Fruit fly (Drosophila melanogaster) whole organism, embryonic: ENCODE measurements around the gene CG46440.
A peak's percentile ranks its signal among the peaks of the same experiment; 100 is the strongest.

Experiments
- Blimp-1 ChIP-seq: fragments of 200-800 bp; sonication (Bioruptor generic); optimal IDR thresholded peaks from 3 replicates; lab custom pipeline; 2018; ENCODE audit warnings: missing biosample characterization, missing genetic modification characterization, mild to moderate bottlenecking, moderate library complexity, missing genetic modification reagents
- C15 ChIP-seq: fragments of 200-800 bp; sonication (Bioruptor generic); IDR thresholded peaks from 3 replicates; pipeline ENCODE4 v1.3.6; 2022; ENCODE audit warnings: missing biosample characterization, missing genetic modification characterization
- CG11398 ChIP-seq: fragments of 200-800 bp; sonication (Bioruptor generic); optimal IDR thresholded peaks from 2 replicates; lab custom pipeline; 2016; ENCODE audit warnings: missing biosample characterization, missing genetic modification characterization
- CG13894 ChIP-seq: fragments of 200-800 bp; sonication (Bioruptor generic); optimal IDR thresholded peaks from 3 replicates; lab custom pipeline; 2018; ENCODE audit warnings: missing biosample characterization, mild to moderate bottlenecking, missing genetic modification characterization, moderate library complexity
- CG14441 ChIP-seq: fragments of 200-800 bp; sonication (Bioruptor generic); IDR thresholded peaks from 2 replicates; pipeline ENCODE4 v1.3.6; 2022; ENCODE audit warnings: missing biosample characterization, missing genetic modification characterization
- CG14667 ChIP-seq: fragments of 200-800 bp; sonication (Bioruptor generic); IDR thresholded peaks from 2 replicates; pipeline ENCODE4 v1.3.6; 2022; ENCODE audit warnings: missing biosample characterization, missing genetic modification characterization
- CG14710 ChIP-seq: fragments of 200-800 bp; sonication (Bioruptor generic); optimal IDR thresholded peaks from 3 replicates; lab custom pipeline; 2019; ENCODE audit warnings: missing biosample characterization, mild to moderate bottlenecking, missing genetic modification characterization, moderate library complexity
- CG15073 ChIP-seq: fragments of 200-800 bp; sonication (Bioruptor generic); optimal IDR thresholded peaks from 2 replicates; lab custom pipeline; 2016; ENCODE audit warnings: missing biosample characterization, missing genetic modification characterization
- CG18262 ChIP-seq: fragments of 200-800 bp; optimal IDR thresholded peaks from 3 replicates; lab custom pipeline; 2019; ENCODE audit warnings: missing biosample characterization, mild to moderate bottlenecking, missing genetic modification characterization, moderate library complexity
- CG3281 ChIP-seq: fragments of 200-800 bp; sonication (Bioruptor generic); optimal IDR thresholded peaks from 3 replicates; lab custom pipeline; 2017; ENCODE audit warnings: missing biosample characterization, mild to moderate bottlenecking, missing genetic modification characterization
- CG3726 ChIP-seq: fragments of 200-800 bp; sonication (Bioruptor generic); IDR thresholded peaks from 3 replicates; pipeline ENCODE4, ENCODE4 v1.3.6; 2022; ENCODE audit warnings: missing biosample characterization, missing genetic modification characterization
- CG4820 ChIP-seq: fragments of 200-800 bp; sonication (Bioruptor generic); optimal IDR thresholded peaks from 3 replicates; lab custom pipeline; 2016; ENCODE audit warnings: missing biosample characterization, missing genetic modification characterization
- CG6654 ChIP-seq: fragments of 200-800 bp; sonication (Bioruptor generic); optimal IDR thresholded peaks from 2 replicates; lab custom pipeline; 2017; ENCODE audit warnings: missing biosample characterization, mild to moderate bottlenecking, missing genetic modification characterization
- CG6813 ChIP-seq: fragments of 200-800 bp; sonication (Bioruptor generic); optimal IDR thresholded peaks from 2 replicates; lab custom pipeline; 2017; ENCODE audit warnings: missing biosample characterization, missing genetic modification characterization, mild to moderate bottlenecking, moderate library complexity, missing genetic modification reagents
- CG7745 ChIP-seq: fragments of 200-800 bp; sonication (Bioruptor generic); optimal IDR thresholded peaks from 2 replicates; lab custom pipeline; 2018; ENCODE audit warnings: missing biosample characterization, mild to moderate bottlenecking, missing genetic modification characterization, moderate library complexity
- CG9817 ChIP-seq: fragments of 200-800 bp; sonication (Bioruptor generic); optimal IDR thresholded peaks from 2 replicates; lab custom pipeline; 2018; ENCODE audit warnings: missing biosample characterization, mild to moderate bottlenecking, missing genetic modification characterization, moderate library complexity
- CG9876 ChIP-seq: fragments of 200-800 bp; sonication (Bioruptor generic); optimal IDR thresholded peaks from 2 replicates; lab custom pipeline; 2016; ENCODE audit warnings: missing biosample characterization, missing genetic modification characterization
- CG9932 ChIP-seq: fragments of 200-800 bp; sonication (Bioruptor generic); IDR thresholded peaks from 2 replicates; pipeline ENCODE4 v1.3.6; 2022; ENCODE audit warnings: missing biosample characterization, missing genetic modification characterization
- Camta ChIP-seq: fragments of 200-800 bp; sonication (Bioruptor generic); optimal IDR thresholded peaks from 2 replicates; lab custom pipeline; 2016; ENCODE audit warnings: missing biosample characterization, missing genetic modification characterization
- CkIIα-i1 ChIP-seq: fragments of 200-800 bp; sonication (Bioruptor generic); IDR thresholded peaks from 2 replicates; pipeline ENCODE4 v1.3.6; 2022; ENCODE audit warnings: missing biosample characterization, missing genetic modification characterization
- Doc3 ChIP-seq: fragments of 200-800 bp; sonication (Bioruptor generic); IDR thresholded peaks from 3 replicates; pipeline ENCODE4 v1.3.6; 2022; ENCODE audit warnings: missing biosample characterization, missing genetic modification characterization; ENCODE audit not compliant: partially characterized antibody
- H15 ChIP-seq: fragments of 200-800 bp; sonication (Bioruptor generic); IDR thresholded peaks from 3 replicates; pipeline ENCODE4 v1.3.6; 2022; ENCODE audit warnings: missing biosample characterization, missing genetic modification characterization
- HmgD ChIP-seq: fragments of 200-800 bp; sonication (Bioruptor generic); optimal IDR thresholded peaks from 3 replicates; lab custom pipeline; 2016; ENCODE audit warnings: missing biosample characterization, missing genetic modification characterization
- Hr51 ChIP-seq, 2 experiments: fragments of 200-800 bp; sonication (Bioruptor generic); optimal IDR thresholded peaks; 2 replicates in 1 of 2; 3 replicates in 1 of 2; lab custom pipeline; 2016 to 2018; ENCODE audit warnings: missing biosample characterization in 2 of 2, missing genetic modification characterization in 2 of 2, mild to moderate bottlenecking in 1 of 2, moderate library complexity in 1 of 2
- Hsf ChIP-seq: fragments of 200-800 bp; sonication (Bioruptor generic); optimal IDR thresholded peaks from 3 replicates; lab custom pipeline; 2016; ENCODE audit warnings: missing biosample characterization, missing genetic modification characterization
- Kr ChIP-seq: fragments of 200-800 bp; sonication (Bioruptor generic); optimal IDR thresholded peaks from 2 replicates; lab custom pipeline; 2017; ENCODE audit warnings: missing biosample characterization, mild to moderate bottlenecking, missing genetic modification characterization
- MBD-R2 ChIP-seq: fragments of 200-800 bp; sonication (Bioruptor generic); IDR thresholded peaks from 2 replicates; pipeline ENCODE4 v1.3.6; 2022; ENCODE audit warnings: missing biosample characterization, missing genetic modification characterization
- Scr ChIP-seq: fragments of 200-800 bp; sonication (Bioruptor generic); IDR thresholded peaks from 2 replicates; pipeline ENCODE4 v1.3.6; 2022; ENCODE audit warnings: missing biosample characterization, missing genetic modification characterization; ENCODE audit not compliant: partially characterized antibody
- Sry-δ ChIP-seq: fragments of 200-800 bp; sonication (Bioruptor generic); optimal IDR thresholded peaks from 2 replicates; lab custom pipeline; 2016; ENCODE audit warnings: missing biosample characterization, missing genetic modification characterization
- Stat92E ChIP-seq, 3 experiments: fragments of >200 bp in 2 of 3; fragments of 200-800 bp in 1 of 3; sonication (Bioruptor generic) in 1 of 3; optimal IDR thresholded peaks; 2 replicates each; lab custom pipeline; 2017 to 2019; ENCODE audit warnings: missing biosample characterization in 3 of 3, missing genetic modification characterization in 3 of 3, mild to moderate bottlenecking in 1 of 3, moderate library complexity in 1 of 3
- bowl ChIP-seq: fragments of 200-800 bp; sonication (Bioruptor generic); IDR thresholded peaks from 2 replicates; pipeline ENCODE4 v1.3.6; 2022; ENCODE audit warnings: missing biosample characterization, missing genetic modification characterization
- da ChIP-seq: fragments of 200-800 bp; sonication (Bioruptor generic); optimal IDR thresholded peaks from 2 replicates; lab custom pipeline; 2016; ENCODE audit warnings: missing biosample characterization, missing genetic modification characterization
- dmrt11E ChIP-seq: fragments of 200-800 bp; sonication (Bioruptor generic); optimal IDR thresholded peaks from 3 replicates; lab custom pipeline; 2018; ENCODE audit warnings: missing biosample characterization, mild to moderate bottlenecking, missing genetic modification characterization, moderate library complexity
- dpn ChIP-seq, 2 experiments: fragments of 200-800 bp; sonication (Bioruptor generic); optimal IDR thresholded peaks; 3 replicates each; lab custom pipeline; 2016; ENCODE audit warnings: missing biosample characterization in 2 of 2, missing genetic modification characterization in 2 of 2
- fd102C ChIP-seq: fragments of 200-800 bp; sonication (Bioruptor generic); optimal IDR thresholded peaks from 2 replicates; lab custom pipeline; 2018; ENCODE audit warnings: missing biosample characterization, mild to moderate bottlenecking, missing genetic modification characterization, moderate library complexity
- fru ChIP-seq: fragments of >200 bp; optimal IDR thresholded peaks from 2 replicates; lab custom pipeline; 2017
- jumu ChIP-seq: fragments of 200-800 bp; sonication (Bioruptor generic); optimal IDR thresholded peaks from 3 replicates; lab custom pipeline; 2016; ENCODE audit warnings: missing biosample characterization, missing genetic modification characterization
- kni ChIP-seq: fragments of 200-800 bp; sonication (Bioruptor generic); optimal IDR thresholded peaks from 3 replicates; lab custom pipeline; 2017; ENCODE audit warnings: mild to moderate bottlenecking, missing biosample characterization, missing genetic modification reagents, missing genetic modification characterization
- nau ChIP-seq: fragments of 200-800 bp; sonication (Bioruptor generic); optimal IDR thresholded peaks from 3 replicates; lab custom pipeline; 2017; ENCODE audit warnings: missing biosample characterization, mild to moderate bottlenecking, missing genetic modification characterization, missing genetic modification reagents
- nerfin-1 ChIP-seq: fragments of 200-800 bp; sonication (Bioruptor generic); optimal IDR thresholded peaks from 3 replicates; lab custom pipeline; 2019; ENCODE audit warnings: missing biosample characterization, mild to moderate bottlenecking, missing genetic modification characterization, moderate library complexity
- oc ChIP-seq: fragments of 200-800 bp; sonication (Bioruptor generic); optimal IDR thresholded peaks from 2 replicates; lab custom pipeline; 2018; ENCODE audit warnings: missing biosample characterization, mild to moderate bottlenecking, missing genetic modification characterization, moderate library complexity
- sens ChIP-seq: fragments of 200-800 bp; sonication (Bioruptor generic); peaks from one replicate; lab custom pipeline; 2016; ENCODE audit warnings: missing biosample characterization, missing genetic modification characterization
- slp2 ChIP-seq: fragments of 200-800 bp; sonication (Bioruptor generic); optimal IDR thresholded peaks from 2 replicates; lab custom pipeline; 2016; ENCODE audit warnings: missing biosample characterization, missing genetic modification characterization
- sqz ChIP-seq: fragments of 200-800 bp; sonication (Bioruptor generic); optimal IDR thresholded peaks from 3 replicates; lab custom pipeline; 2018; ENCODE audit warnings: missing biosample characterization, mild to moderate bottlenecking, missing genetic modification characterization
- stc ChIP-seq: fragments of 200-800 bp; sonication (Bioruptor generic); IDR thresholded peaks from 2 replicates; pipeline ENCODE4 v1.3.6; 2022; ENCODE audit warnings: missing biosample characterization, missing genetic modification characterization
- sug ChIP-seq: fragments of 200-800 bp; optimal IDR thresholded peaks from 2 replicates; lab custom pipeline; 2019; ENCODE audit warnings: missing biosample characterization, mild to moderate bottlenecking, missing genetic modification characterization, moderate library complexity
- tio ChIP-seq: fragments of 200-800 bp; sonication (Bioruptor generic); optimal IDR thresholded peaks from 2 replicates; lab custom pipeline; 2017; ENCODE audit warnings: missing biosample characterization, missing genetic modification characterization, inconsistent platforms
- tup ChIP-seq: fragments of 200-800 bp; sonication (Bioruptor generic); optimal IDR thresholded peaks from 2 replicates; lab custom pipeline; 2016; ENCODE audit warnings: missing biosample characterization, mild to moderate bottlenecking, missing genetic modification characterization, moderate library complexity
- tx ChIP-seq: fragments of 200-800 bp; sonication (Bioruptor generic); optimal IDR thresholded peaks from 2 replicates; lab custom pipeline; 2016; ENCODE audit warnings: missing biosample characterization, missing genetic modification characterization
- unpg ChIP-seq: fragments of 200-800 bp; sonication (Bioruptor generic); optimal IDR thresholded peaks from 3 replicates; lab custom pipeline; 2018; ENCODE audit warnings: missing biosample characterization, mild to moderate bottlenecking, missing genetic modification characterization, moderate library complexity
- vfl ChIP-seq: fragments of 200-800 bp; sonication (Bioruptor generic); optimal IDR thresholded peaks from 2 replicates; lab custom pipeline; 2016; ENCODE audit warnings: missing biosample characterization, missing genetic modification characterization

CG46440 gene

DNA sequence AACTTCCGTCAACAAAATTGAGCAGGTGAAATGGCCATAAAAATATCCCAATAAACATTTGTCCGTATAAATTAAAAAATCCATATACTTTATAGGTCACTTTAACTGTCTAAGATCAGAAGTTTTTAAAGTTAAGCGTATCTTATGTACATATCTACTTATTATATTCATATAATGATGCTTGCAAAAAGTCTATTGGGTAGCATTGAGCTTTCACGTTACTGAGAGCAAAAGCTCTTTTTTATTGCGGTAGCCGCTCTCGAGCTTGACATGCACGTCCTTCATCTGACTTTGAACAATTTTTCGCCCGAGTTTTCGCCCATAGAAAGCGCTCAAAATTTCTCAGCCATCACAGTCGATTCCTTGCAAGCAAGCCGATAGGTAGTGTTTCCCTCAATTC, 10.2 kb upstream of the CG46440 start, which contains the start of gene Gapdh2 (continued):
- peak; percentile 100 for TF ChIP-seq unpg (GFP tag; lab: Kevin White, UChicago)
- peak; percentile 99 for TF ChIP-seq nerfin-1 (tag; lab: Kevin White, UChicago)
- peak; percentile 100 for TF ChIP-seq sens (GFP tag; lab: Kevin White, UChicago)
- TF ChIP-seq jumu (GFP tag; lab: Kevin White, UChicago) = peak; percentile 90
- TF ChIP-seq tio (GFP tag; lab: Kevin White, UChicago) = peak; percentile 97
- peak; percentile 94 for TF ChIP-seq tx
- peak; percentile 98 for TF ChIP-seq Camta (GFP tag; lab: Kevin White, UChicago)
- TF ChIP-seq tup (GFP tag; lab: Kevin White, UChicago) = peak; percentile 97
- peak; percentile 99 for TF ChIP-seq bowl (GFP tag; lab: Robert Waterston, UW)
- TF ChIP-seq CG4820 (GFP tag; lab: Kevin White, UChicago) = peak; percentile 98
- TF ChIP-seq slp2 (GFP tag; lab: Kevin White, UChicago) = peak; percentile 95
- peak; percentile 66 for TF ChIP-seq dmrt11E (tag; lab: Kevin White, UChicago)
- peak; percentile 99 for TF ChIP-seq CG9932 (GFP tag; lab: Robert Waterston, UW)
- peak; percentile 98 to 99 for TF ChIP-seq dpn (GFP tag; optimal IDR thresholded peaks at IDR 0.05; lab: Kevin White, UChicago)
- TF ChIP-seq sug = peak; percentile 100
- TF ChIP-seq C15 = peak; percentile 98
- no peak for TF ChIP-seq fru (lab: Kevin White, UChicago)
- TF ChIP-seq kni (GFP tag; lab: Kevin White, UChicago) = peak; percentile 99
- TF ChIP-seq CG7745 = peak; percentile 82
- peak; percentile 89 for TF ChIP-seq da
- TF ChIP-seq CG9876 (GFP tag; lab: Kevin White, UChicago) = peak; percentile 78
- TF ChIP-seq Sry-δ = peak; percentile 65
- peak; percentile 91 for TF ChIP-seq CG6654
- TF ChIP-seq Doc3 (GFP tag; lab: Robert Waterston, UW) = no peak
- peak; percentile 99 for TF ChIP-seq MBD-R2
- TF ChIP-seq Kr (GFP tag; lab: Kevin White, UChicago) = no peak
- TF ChIP-seq CkIIα-i1 (GFP tag; lab: Robert Waterston, UW) = peak; percentile 95
- peak; percentile 99 for TF ChIP-seq CG18262 (tag; lab: Kevin White, UChicago)
- TF ChIP-seq nau (GFP tag; lab: Kevin White, UChicago) = peak; percentile 100
- peak; percentile 97 for TF ChIP-seq CG14710 (tag; lab: Kevin White, UChicago)
- peak in 1 of 3 experiments; percentile 92 for TF ChIP-seq Stat92E (GFP tag; optimal IDR thresholded peaks at IDR 0.05; lab: Kevin White, UChicago)
- peak; percentile 95 to 100 for TF ChIP-seq Hr51 (GFP tag; optimal IDR thresholded peaks at IDR 0.05; lab: Kevin White, UChicago)
- peak; percentile 99 for TF ChIP-seq stc (GFP tag; lab: Robert Waterston, UW)
- TF ChIP-seq HmgD (GFP tag; lab: Kevin White, UChicago) = peak; percentile 68
- peak; percentile 99 for TF ChIP-seq sqz (GFP tag; lab: Kevin White, UChicago)
- TF ChIP-seq CG15073 (GFP tag; lab: Kevin White, UChicago) = peak; percentile 84
- TF ChIP-seq CG3281 = peak; percentile 100
- TF ChIP-seq CG6813 (GFP tag; lab: Kevin White, UChicago) = peak; percentile 100
- peak; percentile 99 for TF ChIP-seq CG14441 (GFP tag; lab: Robert Waterston, UW)
- TF ChIP-seq Scr (GFP tag; lab: Robert Waterston, UW) = no peak
- peak; percentile 98 for TF ChIP-seq vfl (GFP tag; lab: Kevin White, UChicago)
- peak; percentile 99 for TF ChIP-seq Blimp-1
- peak; percentile 93 for TF ChIP-seq CG11398
- peak; percentile 98 for TF ChIP-seq Hsf (GFP tag; lab: Kevin White, UChicago)
- TF ChIP-seq CG14667 = peak; percentile 97
- peak; percentile 99 for TF ChIP-seq CG9817
- TF ChIP-seq CG13894 (tag; lab: Kevin White, UChicago) = peak; percentile 100
- peak; percentile 97 for TF ChIP-seq H15 (GFP tag; lab: Robert Waterston, UW)
- TF ChIP-seq oc (tag; lab: Kevin White, UChicago) = peak; percentile 100
- TF ChIP-seq CG3726 (GFP tag; lab: Robert Waterston, UW) = peak; percentile 97; the same call in 1 of the 3 replicates
- TF ChIP-seq fd102C (GFP tag; lab: Kevin White, UChicago) = peak; percentile 64
